Worm (Caenorhabditis elegans) whole organism, L4 larva: Measurements from ENCODE around the gene W02H5.19.
A peak's percentile ranks its signal among the peaks of the same experiment; 100 is the strongest.

Experiments used
- D1046.2 ChIP-seq: fragments of 200-800 bp; sonication (Bioruptor generic); IDR thresholded peaks from 2 replicates; pipeline ENCODE4 v1.3.6; 2022; ENCODE audit warnings: missing genetic modification characterization, missing compliant biosample characterization
- F26F4.8 ChIP-seq: fragments of 200-800 bp; sonication (Bioruptor generic); conservative IDR thresholded peaks from 2 replicates; pipeline ENCODE4 v1.3.6; 2022; ENCODE audit warnings: missing genetic modification characterization, missing compliant biosample characterization
- F37D6.2 ChIP-seq: sonication (generic microtip); optimal IDR thresholded peaks from 2 replicates; lab custom pipeline; 2016; ENCODE audit warnings: mild to moderate bottlenecking, missing genetic modification characterization, missing compliant biosample characterization
- F49E8.2 ChIP-seq: sonication (generic microtip); optimal IDR thresholded peaks from 2 replicates; lab custom pipeline; 2016; ENCODE audit warnings: missing compliant biosample characterization, mild to moderate bottlenecking, missing genetic modification characterization, borderline replicate concordance
- T20F7.1 ChIP-seq: fragments of 200-800 bp; sonication (Bioruptor generic); optimal IDR thresholded peaks from 2 replicates; lab custom pipeline; 2018; ENCODE audit warnings: mild to moderate bottlenecking, missing genetic modification characterization, missing compliant biosample characterization
- T26A8.4 ChIP-seq: fragments of 200-800 bp; sonication (Bioruptor generic); IDR thresholded peaks from 2 replicates; pipeline ENCODE4 v1.3.6; 2022; ENCODE audit warnings: missing genetic modification characterization, missing compliant biosample characterization
- Y48G9A.11 ChIP-seq: fragments of 200-800 bp; sonication (Bioruptor generic); IDR thresholded peaks from 2 replicates; pipeline ENCODE4 v1.3.6; 2022; ENCODE audit warnings: missing genetic modification reagents, missing genetic modification characterization, missing compliant biosample characterization
- Y5F2A.4 ChIP-seq: fragments of 200-800 bp; sonication (Bioruptor generic); optimal IDR thresholded peaks from 2 replicates; lab custom pipeline; 2018; ENCODE audit warnings: mild to moderate bottlenecking, missing genetic modification characterization, missing compliant biosample characterization
- ZK546.5 ChIP-seq, 2 experiments: sonication (generic microtip); optimal IDR thresholded peaks; 2 replicates each; lab custom pipeline; 2017; ENCODE audit warnings: missing biosample characterization in 2 of 2, missing genetic modification characterization in 2 of 2
- ama-1 ChIP-seq: fragments of 150-350 bp; optimal IDR thresholded peaks from 2 replicates; lab custom pipeline; 2014; ENCODE audit warnings: inconsistent platforms, mixed read lengths
- ceh-20 ChIP-seq: fragments of 200-800 bp; sonication (Bioruptor generic); IDR thresholded peaks from 2 replicates; pipeline ENCODE4 v1.3.6; 2022; ENCODE audit warnings: missing genetic modification reagents, missing genetic modification characterization, missing compliant biosample characterization
- ceh-28 ChIP-seq: fragments of 150-350 bp; optimal IDR thresholded peaks from 2 replicates; lab custom pipeline; 2014; ENCODE audit warnings: missing biosample characterization, missing genetic modification reagents, missing genetic modification characterization
- ceh-32 ChIP-seq: sonication (generic microtip); optimal IDR thresholded peaks from 2 replicates; lab custom pipeline; 2016; ENCODE audit warnings: mild to moderate bottlenecking, missing genetic modification characterization, missing compliant biosample characterization; ENCODE audit not compliant: poor library complexity
- ceh-44 ChIP-seq: fragments of 200-800 bp; sonication (Bioruptor generic); IDR thresholded peaks from 2 replicates; pipeline ENCODE4 v1.3.6; 2022; ENCODE audit warnings: missing genetic modification reagents, missing genetic modification characterization, missing compliant biosample characterization
- cey-2 ChIP-seq: sonication (generic microtip); optimal IDR thresholded peaks from 3 replicates; lab custom pipeline; 2017; ENCODE audit warnings: missing genetic modification characterization, mild to moderate bottlenecking, missing compliant biosample characterization, antibody characterized with exemption, borderline replicate concordance; ENCODE audit not compliant: insufficient read depth
- daf-16 ChIP-seq, 3 experiments: sonication (generic microtip); optimal IDR thresholded peaks; 2 replicates each; lab custom pipeline; 2016 to 2017; ENCODE audit warnings: missing genetic modification characterization in 3 of 3, missing genetic modification reagents in 3 of 3, mild to moderate bottlenecking in 2 of 3, missing compliant biosample characterization in 2 of 3, missing biosample characterization in 1 of 3, moderate library complexity in 1 of 3
- daf-8 ChIP-seq: fragments of 200-800 bp; sonication (Bioruptor generic); IDR thresholded peaks from 2 replicates; pipeline ENCODE4 v1.3.6; 2022; ENCODE audit warnings: missing genetic modification characterization, missing compliant biosample characterization
- dmd-6 ChIP-seq: fragments of 200-800 bp; sonication (Bioruptor generic); IDR thresholded peaks from 2 replicates; pipeline ENCODE4 v1.3.6; 2022; ENCODE audit warnings: missing genetic modification reagents, missing genetic modification characterization, missing compliant biosample characterization
- dpl-1 ChIP-seq: fragments of 150-350 bp; optimal IDR thresholded peaks from 2 replicates; lab custom pipeline; 2014; ENCODE audit warnings: missing biosample characterization, missing genetic modification reagents, missing genetic modification characterization
- duxl-1 ChIP-seq: sonication (generic microtip); optimal IDR thresholded peaks from 2 replicates; lab custom pipeline; 2016; ENCODE audit warnings: mild to moderate bottlenecking, missing genetic modification characterization, moderate library complexity, missing compliant biosample characterization; ENCODE audit not compliant: poor library complexity
- dve-1 ChIP-seq: sonication (generic microtip); optimal IDR thresholded peaks from 2 replicates; lab custom pipeline; 2017; ENCODE audit warnings: antibody characterized with exemption, mild to moderate bottlenecking, missing genetic modification characterization, missing compliant biosample characterization; ENCODE audit not compliant: insufficient read depth
- gei-8 ChIP-seq: fragments of 200-800 bp; sonication (Bioruptor generic); optimal IDR thresholded peaks from 2 replicates; lab custom pipeline; 2018; ENCODE audit warnings: mild to moderate bottlenecking, missing genetic modification characterization, missing compliant biosample characterization
- hif-1 ChIP-seq, 2 experiments: sonication (generic microtip); optimal IDR thresholded peaks; 2 replicates each; lab custom pipeline; 2016 to 2017; ENCODE audit warnings: missing compliant biosample characterization in 2 of 2, missing genetic modification characterization in 2 of 2, missing genetic modification reagents in 2 of 2, missing genotype in 2 of 2, mild to moderate bottlenecking in 1 of 2
- hlh-11 ChIP-seq: fragments of 200-800 bp; sonication (Bioruptor generic); optimal IDR thresholded peaks from 2 replicates; lab custom pipeline; 2018; ENCODE audit warnings: mild to moderate bottlenecking, missing genetic modification characterization, missing compliant biosample characterization
- hlh-30 ChIP-seq: sonication (generic microtip); optimal IDR thresholded peaks from 2 replicates; lab custom pipeline; 2017; ENCODE audit warnings: antibody characterized with exemption, mild to moderate bottlenecking, missing genetic modification characterization, missing compliant biosample characterization; ENCODE audit not compliant: insufficient read depth
- hmg-1.1 ChIP-seq: fragments of 200-800 bp; sonication (Bioruptor generic); IDR thresholded peaks from 2 replicates; pipeline ENCODE4 v1.3.6; 2022; ENCODE audit warnings: missing genetic modification reagents, missing genetic modification characterization, missing compliant biosample characterization
- jun-1 ChIP-seq: fragments of 150-350 bp; optimal IDR thresholded peaks from 2 replicates; lab custom pipeline; 2014; ENCODE audit warnings: missing biosample characterization, missing genetic modification reagents, missing genetic modification characterization
- lim-7 ChIP-seq: fragments of 200-800 bp; sonication (Bioruptor generic); IDR thresholded peaks from 2 replicates; pipeline ENCODE4 v1.3.6; 2022; ENCODE audit warnings: missing genetic modification characterization, missing compliant biosample characterization
- lin-15B ChIP-seq: fragments of 150-350 bp; sonication (generic microtip); optimal IDR thresholded peaks from 3 replicates; lab custom pipeline; 2014; ENCODE audit warnings: missing biosample characterization, missing genetic modification characterization
- lin-29 ChIP-seq: fragments of 200-800 bp; sonication (Bioruptor generic); IDR thresholded peaks from 2 replicates; pipeline ENCODE4 v1.3.6; 2022; ENCODE audit warnings: missing genetic modification reagents, missing genetic modification characterization, missing compliant biosample characterization
- lin-38 ChIP-seq: fragments of 200-800 bp; sonication (Bioruptor generic); IDR thresholded peaks from 2 replicates; pipeline ENCODE4 v1.3.6; 2022; ENCODE audit warnings: missing genetic modification reagents, missing genetic modification characterization, missing compliant biosample characterization
- lsy-2 ChIP-seq, 2 experiments: fragments of 150-350 bp in 1 of 2; sonication (generic microtip) in 1 of 2; optimal IDR thresholded peaks; 2 replicates each; lab custom pipeline; 2014 to 2017; ENCODE audit warnings: missing biosample characterization in 2 of 2, missing genetic modification characterization in 2 of 2
- mdl-1 ChIP-seq, 2 experiments: fragments of 150-350 bp in 1 of 2; sonication (generic microtip) in 1 of 2; optimal IDR thresholded peaks; 2 replicates each; lab custom pipeline; 2014 to 2017; ENCODE audit warnings: missing biosample characterization in 2 of 2, missing genetic modification characterization in 2 of 2
- mes-2 ChIP-seq: sonication (generic microtip); optimal IDR thresholded peaks from 2 replicates; lab custom pipeline; 2016; ENCODE audit warnings: missing genotype, mild to moderate bottlenecking, missing genetic modification characterization, missing compliant biosample characterization; ENCODE audit not compliant: poor library complexity, severe bottlenecking
- nhr-102 ChIP-seq: sonication (generic microtip); optimal IDR thresholded peaks from 2 replicates; lab custom pipeline; 2016; ENCODE audit warnings: mild to moderate bottlenecking, missing genetic modification characterization, moderate library complexity, missing compliant biosample characterization
- nhr-11 ChIP-seq: fragments of 150-350 bp; optimal IDR thresholded peaks from 2 replicates; lab custom pipeline; 2014; ENCODE audit warnings: missing biosample characterization, missing genetic modification characterization
- nhr-25 ChIP-seq: sonication (generic microtip); optimal IDR thresholded peaks from 2 replicates; lab custom pipeline; 2017; ENCODE audit warnings: missing genetic modification characterization, mild to moderate bottlenecking, missing compliant biosample characterization, antibody characterized with exemption, moderate library complexity, borderline replicate concordance; ENCODE audit not compliant: insufficient read depth
- nhr-41 ChIP-seq: fragments of 200-800 bp; sonication (Bioruptor generic); IDR thresholded peaks from 2 replicates; pipeline ENCODE4 v1.3.6; 2022; ENCODE audit warnings: missing genetic modification reagents, missing genetic modification characterization, missing compliant biosample characterization
- nhr-6 ChIP-seq: fragments of 150-350 bp; optimal IDR thresholded peaks from 2 replicates; lab custom pipeline; 2014; ENCODE audit warnings: missing biosample characterization, missing genetic modification characterization
- pqm-1 ChIP-seq: sonication (generic microtip); optimal IDR thresholded peaks from 2 replicates; lab custom pipeline; 2017; ENCODE audit warnings: missing biosample characterization, missing genetic modification characterization
- rbr-2 ChIP-seq: sonication (generic microtip); optimal IDR thresholded peaks from 2 replicates; lab custom pipeline; 2016; ENCODE audit warnings: missing genotype, missing genetic modification characterization, missing compliant biosample characterization
- set-16 ChIP-seq: fragments of 200-800 bp; sonication (Bioruptor generic); IDR thresholded peaks from 2 replicates; pipeline ENCODE4 v1.3.6; 2022; ENCODE audit warnings: missing genetic modification reagents, missing genetic modification characterization, missing compliant biosample characterization
- skn-1 ChIP-seq: fragments of 150-350 bp; optimal IDR thresholded peaks from 2 replicates; lab custom pipeline; 2014; ENCODE audit warnings: missing biosample characterization, missing genetic modification characterization
- snpc-1.2 ChIP-seq: fragments of 200-800 bp; sonication (Bioruptor generic); IDR thresholded peaks from 2 replicates; pipeline ENCODE4 v1.3.6; 2022; ENCODE audit warnings: missing genetic modification reagents, missing genetic modification characterization, missing compliant biosample characterization
- tag-97 ChIP-seq: fragments of 200-800 bp; sonication (Bioruptor generic); IDR thresholded peaks from 2 replicates; pipeline ENCODE4 v1.3.6; 2022; ENCODE audit warnings: missing genetic modification characterization, missing compliant biosample characterization
- unc-39 ChIP-seq: sonication (generic microtip); optimal IDR thresholded peaks from 2 replicates; lab custom pipeline; 2017; ENCODE audit warnings: missing biosample characterization, missing genetic modification characterization
- zip-2 ChIP-seq: fragments of 150-350 bp; optimal IDR thresholded peaks from 2 replicates; lab custom pipeline; 2014; ENCODE audit warnings: missing biosample characterization, missing genetic modification characterization
- ztf-11 ChIP-seq: fragments of 150-350 bp; optimal IDR thresholded peaks from 2 replicates; lab custom pipeline; 2014; ENCODE audit warnings: missing biosample characterization, missing genetic modification characterization
- ztf-7 ChIP-seq: fragments of 150-350 bp; optimal IDR thresholded peaks from 2 replicates; lab custom pipeline; 2014; ENCODE audit warnings: missing biosample characterization, missing genetic modification characterization

The W02H5.19 gene

DNA sequence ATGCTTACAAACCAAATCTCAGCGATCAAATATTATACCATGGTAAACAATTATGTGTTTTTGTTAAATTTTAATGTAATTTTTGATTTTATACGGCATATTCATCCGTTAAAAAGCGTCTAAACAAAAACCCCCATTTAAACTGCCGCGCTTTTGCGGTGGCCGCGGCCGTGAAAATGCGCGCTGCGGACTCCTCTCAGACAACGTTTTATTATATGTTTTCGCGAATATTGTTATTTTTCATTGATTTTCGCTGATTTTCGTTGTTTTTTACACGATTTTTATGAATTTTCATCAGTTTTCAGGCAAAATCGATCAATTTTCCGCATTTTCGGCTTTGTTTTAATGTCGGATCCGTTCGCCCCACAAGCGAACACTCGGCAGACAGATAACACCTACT lies at the start of gene W02H5.19:
TSS of gene W02H5.19 (plus strand) at position 346 of the 400 bp plus-strand sequence.
- TF ChIP-seq ceh-32 (tag; lab: Kevin White, UChicago) (no peak), T26A8.4 (0 out of 2 replicates have a peak, but pooled peaks have one; percentile 30), nhr-11 (tag; lab: Kevin White, UChicago) (no peak), T20F7.1 (GFP tag; lab: Kevin White, UChicago) (no peak), zip-2 (tag; lab: Kevin White, UChicago) (no peak), daf-8 (GFP tag; lab: Robert Waterston, UW) (no peak), dpl-1 (GFP tag; lab: Kevin White, UChicago) (peak; percentile 98), F37D6.2 (tag; lab: Kevin White, UChicago) (peak; percentile 29), hlh-11 (tag; lab: Kevin White, UChicago) (peak; percentile 65), lsy-2 (tag; optimal IDR thresholded peaks at IDR 0.05; lab: Kevin White, UChicago) (peak in 1 of 2 experiments; percentile 85), nhr-41 (no peak), F26F4.8 (GFP tag; lab: Robert Waterston, UW) (no peak), lin-38 (GFP tag; lab: Robert Waterston, UW) (peak; percentile 85), Y5F2A.4 (GFP tag; lab: Kevin White, UChicago) (no peak), lin-29 (no peak), dve-1 (peak; percentile 72), gei-8 (no peak), jun-1 (tag; lab: Kevin White, UChicago) (no peak), ceh-44 (0 out of 2 replicates have a peak, but pooled peaks have one; percentile 22), D1046.2 (GFP tag; lab: Robert Waterston, UW) (0 out of 2 replicates have a peak, but pooled peaks have one; percentile 25), ZK546.5 (tag; optimal IDR thresholded peaks at IDR 0.05; lab: Kevin White, UChicago) (no peak), hmg-1.1 (GFP tag; lab: Robert Waterston, UW) (no peak), snpc-1.2 (GFP tag; lab: Robert Waterston, UW) (no peak), lin-15B (tag; lab: Kevin White, UChicago) (no peak), set-16 (GFP tag; lab: Robert Waterston, UW) (no peak), ztf-11 (no peak), nhr-102 (tag; lab: Kevin White, UChicago) (peak; percentile 72), rbr-2 (tag; lab: Kevin White, UChicago) (peak; percentile 60), hif-1 (tag; optimal IDR thresholded peaks at IDR 0.05; lab: Kevin White, UChicago) (peak in 1 of 2 experiments; percentile 91), skn-1 (no peak), pqm-1 (tag; lab: Kevin White, UChicago) (no peak), F49E8.2 (tag; lab: Kevin White, UChicago) (peak; percentile 52), dmd-6 (GFP tag; lab: Robert Waterston, UW) (peak; percentile 73), ceh-20 (0 out of 2 replicates have a peak, but pooled peaks have one; percentile 32), ztf-7 (tag; lab: Kevin White, UChicago) (peak; percentile 45), lim-7 (GFP tag; lab: Robert Waterston, UW) (no peak), Y48G9A.11 (peak; percentile 61; the same call in 1 of the 2 replicates), mdl-1 (tag; optimal IDR thresholded peaks at IDR 0.05; lab: Kevin White, UChicago) (no peak), cey-2 (no peak), ceh-28 (tag; lab: Kevin White, UChicago) (no peak), mes-2 (peak; percentile 100), nhr-25 (tag; lab: Kevin White, UChicago) (no peak), tag-97 (GFP tag; lab: Robert Waterston, UW) (0 out of 2 replicates have a peak, but pooled peaks have one; percentile 56), nhr-6 (tag; lab: Kevin White, UChicago) (peak; percentile 27), ama-1 (lab: Kevin White, UChicago) (no peak), hlh-30 (tag; lab: Kevin White, UChicago) (peak; percentile 46), duxl-1 (tag; lab: Kevin White, UChicago) (peak; percentile 90), unc-39 (no peak), daf-16 (GFP tag; optimal IDR thresholded peaks at IDR 0.05; lab: Kevin White, UChicago) (peak; percentile 15 to 28), daf-16 (tag; optimal IDR thresholded peaks at IDR 0.05; lab: Kevin White, UChicago) (peak; percentile 52)
